Worm (Caenorhabditis elegans) whole organism, young adult: ENCODE results near the gene gsto-1.

Source experiments
- B0336.3 ChIP-seq: fragments of 200-800 bp; sonication (Bioruptor generic); IDR thresholded peaks from 2 replicates; pipeline ENCODE4 v1.3.6; 2022; ENCODE audit warnings: missing genetic modification characterization, missing compliant biosample characterization
- C17E4.6 ChIP-seq: fragments of 200-800 bp; sonication (Bioruptor generic); IDR thresholded peaks from 2 replicates; pipeline ENCODE4 v1.3.6; 2022; ENCODE audit warnings: missing genetic modification reagents, missing genetic modification characterization, missing compliant biosample characterization
- F22D6.2 ChIP-seq: sonication (generic microtip); optimal IDR thresholded peaks from 2 replicates; lab custom pipeline; 2016; ENCODE audit warnings: mild to moderate bottlenecking, missing genetic modification characterization, missing compliant biosample characterization
- F55B11.4 ChIP-seq: sonication (generic microtip); optimal IDR thresholded peaks from 2 replicates; lab custom pipeline; 2016; ENCODE audit warnings: missing compliant biosample characterization, missing genetic modification characterization, borderline replicate concordance; ENCODE audit not compliant: insufficient read depth
- K11D2.4 ChIP-seq: fragments of 200-800 bp; sonication (Bioruptor generic); IDR thresholded peaks from 2 replicates; pipeline ENCODE4 v1.3.6; 2022; ENCODE audit warnings: missing genetic modification reagents, missing genetic modification characterization, missing compliant biosample characterization
- T07F8.4 ChIP-seq: sonication (generic microtip); optimal IDR thresholded peaks from 2 replicates; lab custom pipeline; 2016; ENCODE audit warnings: mild to moderate bottlenecking, missing genetic modification characterization, moderate library complexity, missing compliant biosample characterization
- Y67H2A.10 ChIP-seq: fragments of 200-800 bp; sonication (Bioruptor generic); conservative IDR thresholded peaks from 2 replicates; pipeline ENCODE4 v1.3.6; 2022; ENCODE audit warnings: missing genetic modification reagents, missing genetic modification characterization, missing compliant biosample characterization
- ZK185.1 ChIP-seq: sonication (generic microtip); optimal IDR thresholded peaks from 2 replicates; lab custom pipeline; 2016; ENCODE audit warnings: mild to moderate bottlenecking, missing genetic modification characterization, missing compliant biosample characterization; ENCODE audit not compliant: poor library complexity, severe bottlenecking
- ama-1 ChIP-seq, 3 experiments: fragments of 150-350 bp in 1 of 3; sonication (generic microtip) in 2 of 3; optimal IDR thresholded peaks; 2 replicates each; lab custom pipeline; 2014 to 2018; ENCODE audit warnings: missing biosample characterization in 2 of 3, missing genetic modification characterization in 2 of 3, missing genetic modification reagents in 2 of 3
- aptf-2 ChIP-seq: fragments of 200-800 bp; sonication (Bioruptor generic); conservative IDR thresholded peaks from 2 replicates; pipeline ENCODE4 v1.3.6; 2022; ENCODE audit warnings: missing genetic modification reagents, missing genetic modification characterization, missing compliant biosample characterization
- atf-7 ChIP-seq: sonication (generic microtip); optimal IDR thresholded peaks from 2 replicates; lab custom pipeline; 2017; ENCODE audit warnings: mild to moderate bottlenecking, missing genetic modification characterization, missing compliant biosample characterization
- athp-1 ChIP-seq: sonication (generic microtip); optimal IDR thresholded peaks from 2 replicates; lab custom pipeline; 2017; ENCODE audit warnings: mild to moderate bottlenecking, missing genetic modification characterization, missing compliant biosample characterization
- attf-5 ChIP-seq: fragments of 200-800 bp; sonication (Bioruptor generic); optimal IDR thresholded peaks from 2 replicates; lab custom pipeline; 2018; ENCODE audit warnings: mild to moderate bottlenecking, missing genetic modification characterization, missing compliant biosample characterization
- bed-2 ChIP-seq: fragments of 200-800 bp; sonication (Bioruptor generic); IDR thresholded peaks from 2 replicates; pipeline ENCODE4 v1.3.6; 2022; ENCODE audit warnings: missing genetic modification reagents, missing genetic modification characterization, missing compliant biosample characterization
- cebp-1 ChIP-seq, 2 experiments: fragments of 200-800 bp in 1 of 2; sonication (Bioruptor generic) in 1 of 2; sonication (generic microtip) in 1 of 2; IDR thresholded peaks in 1 of 2; optimal IDR thresholded peaks in 1 of 2; 2 replicates each; pipeline versions ENCODE4 v1.3.6 to Lab custom; 2017 to 2022; ENCODE audit warnings: missing compliant biosample characterization in 2 of 2, missing genetic modification characterization in 2 of 2, mild to moderate bottlenecking in 1 of 2, missing genetic modification reagents in 1 of 2, moderate library complexity in 1 of 2
- ceh-100 ChIP-seq: fragments of 200-800 bp; sonication (Bioruptor generic); IDR thresholded peaks from 2 replicates; pipeline ENCODE4 v1.3.6; 2022; ENCODE audit warnings: missing genetic modification reagents, missing genetic modification characterization, missing compliant biosample characterization
- chd-7 ChIP-seq: sonication (generic microtip); optimal IDR thresholded peaks from 2 replicates; lab custom pipeline; 2016; ENCODE audit warnings: mild to moderate bottlenecking, missing genetic modification characterization, moderate library complexity, missing compliant biosample characterization
- dpff-1 ChIP-seq: sonication (generic microtip); optimal IDR thresholded peaks from 2 replicates; lab custom pipeline; 2017; ENCODE audit warnings: mild to moderate bottlenecking, missing genetic modification characterization, missing compliant biosample characterization
- egl-44 ChIP-seq: fragments of 200-800 bp; sonication (Bioruptor generic); IDR thresholded peaks from 2 replicates; pipeline ENCODE4 v1.3.6; 2022; ENCODE audit warnings: missing genetic modification reagents, missing genetic modification characterization, missing compliant biosample characterization
- fkh-3 ChIP-seq: sonication (generic microtip); optimal IDR thresholded peaks from 2 replicates; lab custom pipeline; 2016; ENCODE audit warnings: mild to moderate bottlenecking, missing genetic modification characterization, missing compliant biosample characterization
- hmg-1.2 ChIP-seq: fragments of 200-800 bp; sonication (Bioruptor generic); IDR thresholded peaks from 2 replicates; pipeline ENCODE4 v1.3.6; 2022; ENCODE audit warnings: missing genetic modification reagents, missing genetic modification characterization, missing compliant biosample characterization
- hmg-20 ChIP-seq: fragments of 200-800 bp; sonication (Bioruptor generic); IDR thresholded peaks from 2 replicates; pipeline ENCODE4 v1.3.6; 2022; ENCODE audit warnings: missing genetic modification reagents, missing genetic modification characterization, missing compliant biosample characterization
- hsf-1 ChIP-seq: fragments of 200-800 bp; sonication (Bioruptor generic); IDR thresholded peaks from 2 replicates; pipeline ENCODE4 v1.3.6; 2022; ENCODE audit warnings: missing genetic modification reagents, missing genetic modification characterization, missing compliant biosample characterization
- lin-35 ChIP-seq, 3 experiments: fragments of 150-350 bp in 2 of 3; sonication (generic microtip) in 1 of 3; optimal IDR thresholded peaks; 2 replicates each; lab custom pipeline; 2014 to 2018; ENCODE audit warnings: missing biosample characterization in 3 of 3, missing genetic modification characterization in 3 of 3, missing genetic modification reagents in 3 of 3
- lsl-1 ChIP-seq: fragments of 200-800 bp; sonication (Bioruptor generic); optimal IDR thresholded peaks from 2 replicates; lab custom pipeline; 2018; ENCODE audit warnings: mild to moderate bottlenecking, missing genetic modification characterization, moderate library complexity, missing compliant biosample characterization
- lsy-27 ChIP-seq: sonication (generic microtip); optimal IDR thresholded peaks from 2 replicates; lab custom pipeline; 2017; ENCODE audit warnings: missing genetic modification characterization, mild to moderate bottlenecking, missing compliant biosample characterization, antibody characterized with exemption, missing genotype, borderline replicate concordance; ENCODE audit not compliant: insufficient read depth
- madf-3 ChIP-seq: fragments of 200-800 bp; sonication (Bioruptor generic); IDR thresholded peaks from 2 replicates; pipeline ENCODE4 v1.3.6; 2022; ENCODE audit warnings: missing genetic modification reagents, missing genetic modification characterization, missing compliant biosample characterization
- madf-6 ChIP-seq: fragments of 200-800 bp; sonication (Bioruptor generic); IDR thresholded peaks from 2 replicates; pipeline ENCODE4 v1.3.6; 2022; ENCODE audit warnings: missing genetic modification reagents, missing genetic modification characterization, missing compliant biosample characterization
- mcd-1 ChIP-seq: fragments of 200-800 bp; sonication (Bioruptor generic); IDR thresholded peaks from 2 replicates; pipeline ENCODE4 v1.3.6; 2022; ENCODE audit warnings: missing genetic modification reagents, missing genetic modification characterization, missing compliant biosample characterization
- mel-28 ChIP-seq: sonication (generic microtip); optimal IDR thresholded peaks from 2 replicates; lab custom pipeline; 2016; ENCODE audit warnings: borderline replicate concordance, mild to moderate bottlenecking, missing genetic modification characterization, missing compliant biosample characterization
- mes-4 ChIP-seq: sonication (generic microtip); optimal IDR thresholded peaks from 2 replicates; lab custom pipeline; 2016; ENCODE audit warnings: missing genotype, missing genetic modification characterization, missing compliant biosample characterization
- nfya-1 ChIP-seq: sonication (generic microtip); optimal IDR thresholded peaks from 2 replicates; lab custom pipeline; 2017; ENCODE audit warnings: antibody characterized with exemption, missing compliant biosample characterization, missing genetic modification characterization, borderline replicate concordance; ENCODE audit not compliant: insufficient read depth
- nhr-27 ChIP-seq: fragments of 200-800 bp; sonication (Bioruptor generic); optimal IDR thresholded peaks from 2 replicates; lab custom pipeline; 2018; ENCODE audit warnings: mild to moderate bottlenecking, missing genetic modification characterization, moderate library complexity, missing compliant biosample characterization
- nhr-90 ChIP-seq: sonication (generic microtip); optimal IDR thresholded peaks from 2 replicates; lab custom pipeline; 2016; ENCODE audit warnings: missing genotype, mild to moderate bottlenecking, missing genetic modification characterization, missing compliant biosample characterization
- rcor-1 ChIP-seq: fragments of 200-800 bp; sonication (Bioruptor generic); IDR thresholded peaks from 2 replicates; pipeline ENCODE4 v1.3.6; 2022; ENCODE audit warnings: missing genetic modification reagents, missing genetic modification characterization, missing compliant biosample characterization
- rpc-1 ChIP-seq, 2 experiments: fragments of 150-350 bp in 1 of 2; sonication (generic microtip) in 1 of 2; optimal IDR thresholded peaks; 2 replicates each; lab custom pipeline; 2014 to 2018; ENCODE audit warnings: missing biosample characterization in 1 of 2, missing genetic modification characterization in 1 of 2, missing genetic modification reagents in 1 of 2, missing genotype in 1 of 2
- sdz-38 ChIP-seq: sonication (generic microtip); optimal IDR thresholded peaks from 2 replicates; lab custom pipeline; 2016; ENCODE audit warnings: missing genotype, missing genetic modification characterization, missing compliant biosample characterization
- somi-1 ChIP-seq: fragments of 200-800 bp; sonication (Bioruptor generic); optimal IDR thresholded peaks from 2 replicates; lab custom pipeline; 2018; ENCODE audit warnings: mild to moderate bottlenecking, missing genetic modification characterization, missing compliant biosample characterization
- sptf-2 ChIP-seq: fragments of 200-800 bp; sonication (Bioruptor generic); optimal IDR thresholded peaks from 2 replicates; lab custom pipeline; 2018; ENCODE audit warnings: mild to moderate bottlenecking, missing genetic modification characterization, missing compliant biosample characterization
- unc-62 ChIP-seq: fragments of 150-350 bp; optimal IDR thresholded peaks from 2 replicates; lab custom pipeline; 2014; ENCODE audit warnings: missing biosample characterization, missing genetic modification reagents, missing genetic modification characterization
- ztf-22 ChIP-seq: fragments of 200-800 bp; sonication (Bioruptor generic); optimal IDR thresholded peaks from 2 replicates; lab custom pipeline; 2018; ENCODE audit warnings: mild to moderate bottlenecking, missing genetic modification characterization, moderate library complexity, missing compliant biosample characterization
- ztf-3 ChIP-seq: fragments of 200-800 bp; sonication (Bioruptor generic); optimal IDR thresholded peaks from 2 replicates; lab custom pipeline; 2018; ENCODE audit warnings: mild to moderate bottlenecking, missing genetic modification characterization, missing compliant biosample characterization
- ztf-6 ChIP-seq: fragments of 200-800 bp; sonication (Bioruptor generic); IDR thresholded peaks from 2 replicates; pipeline ENCODE4 v1.3.6; 2022; ENCODE audit warnings: missing genetic modification reagents, missing genetic modification characterization, missing compliant biosample characterization

gsto-1 gene

DNA sequence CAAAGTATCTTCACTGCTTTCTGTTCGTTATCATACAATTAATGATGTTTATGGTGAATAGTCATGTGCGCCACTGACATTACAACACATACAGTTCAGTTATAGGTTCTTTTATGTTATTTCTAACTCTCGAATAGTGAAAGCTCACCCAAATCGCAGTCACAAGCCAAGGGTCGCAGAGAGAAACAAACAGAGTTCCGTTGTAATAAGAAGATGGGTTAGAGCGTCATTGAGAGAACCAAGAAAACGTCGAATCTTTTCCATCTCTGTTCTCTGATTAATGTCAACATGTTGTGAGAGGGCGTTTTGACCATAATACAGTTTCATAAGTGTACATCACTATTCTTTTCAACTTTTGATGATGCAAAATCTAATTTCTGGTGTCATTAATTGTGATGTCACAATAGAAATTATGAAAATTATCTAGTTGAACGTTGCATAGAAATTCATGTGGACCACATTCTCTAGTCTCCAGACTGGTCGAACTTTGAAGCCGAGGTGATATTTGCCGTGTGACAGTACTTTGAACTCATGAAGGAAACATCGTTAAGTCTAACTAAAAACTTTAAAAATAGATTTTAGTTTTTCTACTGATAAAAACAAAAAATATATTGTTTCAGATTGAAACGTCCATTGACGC lies 27.3 kb upstream of the gsto-1 start (continued):
- TF ChIP-seq cebp-1 (GFP tag; IDR thresholded peaks at IDR 0.05; lab: Robert Waterston, UW) (no peak), cebp-1 (tag; optimal IDR thresholded peaks at IDR 0.05; lab: Kevin White, UChicago) (peak; percentile 44)

- peak; percentile 93 for TF ChIP-seq ZK185.1
- TF ChIP-seq attf-5, result peak; percentile 88
- TF ChIP-seq egl-44 (GFP tag; lab: Robert Waterston, UW), result peak; percentile 87
- TF ChIP-seq cebp-1 (GFP tag; IDR thresholded peaks at IDR 0.05; lab: Robert Waterston, UW), result peak; percentile 53; the same call in 1 of the 2 replicates
- TF ChIP-seq cebp-1 (tag; optimal IDR thresholded peaks at IDR 0.05; lab: Kevin White, UChicago), result peak; percentile 87
- TF ChIP-seq nhr-90 (tag; lab: Kevin White, UChicago), result no peak
- no peak for TF ChIP-seq aptf-2 (GFP tag; lab: Robert Waterston, UW)
- TF ChIP-seq hmg-20 (GFP tag; lab: Robert Waterston, UW), result no peak
- TF ChIP-seq ceh-100 (GFP tag; lab: Robert Waterston, UW), result peak; percentile 68
- TF ChIP-seq athp-1 (tag; lab: Kevin White, UChicago), result peak; percentile 3
- no peak for TF ChIP-seq nhr-27 (tag; lab: Kevin White, UChicago)
- TF ChIP-seq ama-1 (optimal IDR thresholded peaks at IDR 0.05; lab: Kevin White, UChicago), result peak; percentile 33
- TF ChIP-seq ama-1 (GFP tag; optimal IDR thresholded peaks at IDR 0.05; lab: Kevin White, UChicago), result no peak
- peak; percentile 84 for TF ChIP-seq madf-6
- peak in 2 of 3 experiments; percentile 3 to 89 for TF ChIP-seq lin-35 (GFP tag; optimal IDR thresholded peaks at IDR 0.05; lab: Kevin White, UChicago)
- TF ChIP-seq madf-3 (GFP tag; lab: Robert Waterston, UW), result peak; percentile 92
- TF ChIP-seq K11D2.4 (GFP tag; lab: Robert Waterston, UW), result peak; percentile 84
- peak; percentile 55 for TF ChIP-seq hmg-1.2 (GFP tag; lab: Robert Waterston, UW)
- no peak for TF ChIP-seq F22D6.2
- no peak for TF ChIP-seq ztf-22 (GFP tag; lab: Kevin White, UChicago)
- TF ChIP-seq bed-2 (GFP tag; lab: Robert Waterston, UW), result no peak
- no peak for TF ChIP-seq fkh-3
- TF ChIP-seq rcor-1 (GFP tag; lab: Robert Waterston, UW), result peak; percentile 67
- TF ChIP-seq mes-4 (tag; lab: Kevin White, UChicago), result no peak
- no peak for TF ChIP-seq unc-62 (GFP tag; lab: Kevin White, UChicago)
- TF ChIP-seq ztf-6 (GFP tag; lab: Robert Waterston, UW), result no peak
- TF ChIP-seq lsl-1 (GFP tag; lab: Kevin White, UChicago), result peak; percentile 72
- TF ChIP-seq C17E4.6, result no peak
- TF ChIP-seq B0336.3, result peak; percentile 70; the same call in 1 of the 2 replicates
- no peak for TF ChIP-seq sptf-2
- TF ChIP-seq mcd-1 (GFP tag; lab: Robert Waterston, UW), result peak; percentile 88
- no peak for TF ChIP-seq ztf-3 (GFP tag; lab: Kevin White, UChicago)
- no peak for TF ChIP-seq rpc-1 (optimal IDR thresholded peaks at IDR 0.05; lab: Kevin White, UChicago)
- TF ChIP-seq rpc-1 (tag; optimal IDR thresholded peaks at IDR 0.05; lab: Kevin White, UChicago), result no peak
- no peak for TF ChIP-seq Y67H2A.10 (GFP tag; lab: Robert Waterston, UW)
- TF ChIP-seq nfya-1, result no peak
- TF ChIP-seq mel-28 (tag; lab: Kevin White, UChicago), result no peak
- no peak for TF ChIP-seq sdz-38
- TF ChIP-seq F55B11.4 (tag; lab: Kevin White, UChicago), result no peak
- no peak for TF ChIP-seq T07F8.4
- no peak for TF ChIP-seq chd-7 (tag; lab: Kevin White, UChicago)
- TF ChIP-seq dpff-1 (tag; lab: Kevin White, UChicago), result no peak
- TF ChIP-seq lsy-27 (tag; lab: Kevin White, UChicago), result no peak
- TF ChIP-seq hsf-1 (GFP tag; lab: Robert Waterston, UW), result no peak
- no peak for TF ChIP-seq somi-1 (GFP tag; lab: Kevin White, UChicago)
- peak; percentile 36 for TF ChIP-seq atf-7 (tag; lab: Kevin White, UChicago)
These were observed 26.5 kb upstream of the gsto-1 start, which contains the start of the genes eef-1B.1 and aco-2 for ce11 chrIII:7973201-7973767. Gene eef-1B.1 (minus strand): TSS chrIII:7973386. Gene aco-2 (plus strand): TSS chrIII:7973717.
